Fruit fly (Drosophila melanogaster) Kc167 (cell line): ENCODE measurements around the gene CG15306.

ENCODE experiments used
- Myc ChIP-seq: fragments of >200 bp; optimal IDR thresholded peaks from 2 replicates; lab custom pipeline; 2017; ENCODE audit warnings: missing external identifiers
- Sin3A ChIP-seq: fragments of >200 bp; optimal IDR thresholded peaks from 2 replicates; lab custom pipeline; 2018; ENCODE audit warnings: missing external identifiers
- h ChIP-seq: fragments of >200 bp; optimal IDR thresholded peaks from 3 replicates; lab custom pipeline; 2018; ENCODE audit warnings: missing external identifiers
- insv ChIP-seq: fragments of >200 bp; optimal IDR thresholded peaks from 3 replicates; lab custom pipeline; 2018; ENCODE audit warnings: missing external identifiers
- psq ChIP-seq: fragments of >200 bp; optimal IDR thresholded peaks from 2 replicates; lab custom pipeline; 2017; ENCODE audit warnings: missing external identifiers
- ttk ChIP-seq: sonication (Bioruptor generic); optimal IDR thresholded peaks from 2 replicates; lab custom pipeline; 2017; ENCODE audit warnings: missing external identifiers

Gene CG15306

dm6 chrX:10318962-10319571 is 12.6 kb downstream of the CG15306 start:
- TF ChIP-seq insv (lab: Kevin White, UChicago): no peak
- no peak for TF ChIP-seq Sin3A
- no peak for TF ChIP-seq Myc (lab: Kevin White, UChicago)
- no peak for TF ChIP-seq h (lab: Kevin White, UChicago)
- no peak for TF ChIP-seq psq (lab: Kevin White, UChicago)
- TF ChIP-seq ttk: no peak

DNA sequence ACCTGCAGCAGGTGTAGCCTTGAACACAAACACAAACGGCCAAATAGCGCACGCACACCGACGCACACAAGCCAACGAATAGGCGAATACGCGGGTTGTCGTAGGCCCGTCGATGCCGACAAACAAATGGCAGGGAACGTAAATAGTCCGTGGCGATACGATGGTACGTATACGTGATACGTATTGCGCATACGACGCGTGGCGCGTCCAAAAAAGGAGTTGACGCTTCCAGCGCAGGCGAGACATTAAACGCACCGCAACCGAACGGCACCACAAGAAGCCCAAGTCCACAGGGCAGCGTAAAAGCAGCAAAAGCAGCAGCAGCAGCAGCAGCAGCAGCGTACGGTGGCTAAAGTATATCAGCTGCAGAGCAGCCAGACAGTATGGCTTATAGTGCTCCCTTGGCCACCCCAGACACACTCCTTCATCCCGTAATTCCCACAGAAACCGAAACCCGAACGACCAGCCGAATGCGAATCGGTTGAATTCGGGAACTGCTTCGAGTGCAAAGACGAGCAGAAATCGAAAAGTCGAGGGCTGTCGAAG is 13.1 kb downstream of the CG15306 start:
- TF ChIP-seq ttk (no peak), Myc (lab: Kevin White, UChicago) (no peak), Sin3A (no peak), insv (lab: Kevin White, UChicago) (no peak), psq (lab: Kevin White, UChicago) (no peak), h (lab: Kevin White, UChicago) (no peak)

DNA sequence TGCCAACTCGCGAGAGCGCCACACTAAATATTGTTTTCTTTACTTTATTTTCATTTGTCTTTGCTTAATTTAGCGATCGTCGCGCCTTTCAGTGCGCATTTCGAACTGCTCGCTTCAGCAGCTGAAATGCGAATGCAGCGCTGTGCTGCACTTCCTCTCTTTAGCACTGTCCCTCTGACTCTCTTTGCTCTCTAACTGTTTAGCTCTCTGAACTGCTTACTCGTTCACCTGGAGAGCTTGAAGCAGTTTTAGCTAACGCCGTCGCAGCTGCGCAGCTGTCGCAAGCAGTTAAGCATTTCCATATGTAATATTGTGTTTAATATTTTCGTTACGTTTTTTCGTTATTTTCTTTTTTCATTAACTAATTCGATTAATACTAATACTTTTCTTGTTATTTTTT is 22.6 kb downstream of the CG15306 start:
- TF ChIP-seq insv (lab: Kevin White, UChicago): no peak
- TF ChIP-seq h (lab: Kevin White, UChicago): no peak
- TF ChIP-seq ttk: no peak
- no peak for TF ChIP-seq psq (lab: Kevin White, UChicago)

- TF ChIP-seq h (lab: Kevin White, UChicago) (no peak), Sin3A (no peak), psq (lab: Kevin White, UChicago) (no peak), ttk (no peak), insv (lab: Kevin White, UChicago) (no peak), Myc (lab: Kevin White, UChicago) (no peak)
Measured at dm6 chrX:10307955-10308354, 23.7 kb downstream of the CG15306 start.

DNA sequence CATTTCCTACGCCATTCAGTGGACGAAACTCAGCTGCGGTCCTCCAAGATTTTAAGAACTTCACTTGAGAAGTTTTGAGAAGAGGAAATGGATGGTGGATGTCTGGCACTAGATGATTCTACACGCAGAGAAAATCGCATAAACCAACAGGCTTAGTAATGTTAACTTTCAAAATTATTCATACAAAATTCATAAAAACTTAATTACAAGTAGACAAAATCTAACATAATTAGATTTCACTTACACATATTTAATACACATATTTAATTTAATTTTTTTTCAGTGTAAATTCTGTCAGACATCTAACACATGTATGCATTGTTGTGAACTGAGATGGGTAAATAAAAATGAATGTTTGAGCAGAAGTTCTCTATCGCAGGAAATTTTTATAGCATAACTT is 31.5 kb downstream of the CG15306 start:
- no peak for TF ChIP-seq ttk
- no peak for TF ChIP-seq h (lab: Kevin White, UChicago)

dm6 chrX:10290761-10291041 is 40.9 kb downstream of the CG15306 start:
- TF ChIP-seq h (lab: Kevin White, UChicago) (no peak), Sin3A (no peak)

DNA sequence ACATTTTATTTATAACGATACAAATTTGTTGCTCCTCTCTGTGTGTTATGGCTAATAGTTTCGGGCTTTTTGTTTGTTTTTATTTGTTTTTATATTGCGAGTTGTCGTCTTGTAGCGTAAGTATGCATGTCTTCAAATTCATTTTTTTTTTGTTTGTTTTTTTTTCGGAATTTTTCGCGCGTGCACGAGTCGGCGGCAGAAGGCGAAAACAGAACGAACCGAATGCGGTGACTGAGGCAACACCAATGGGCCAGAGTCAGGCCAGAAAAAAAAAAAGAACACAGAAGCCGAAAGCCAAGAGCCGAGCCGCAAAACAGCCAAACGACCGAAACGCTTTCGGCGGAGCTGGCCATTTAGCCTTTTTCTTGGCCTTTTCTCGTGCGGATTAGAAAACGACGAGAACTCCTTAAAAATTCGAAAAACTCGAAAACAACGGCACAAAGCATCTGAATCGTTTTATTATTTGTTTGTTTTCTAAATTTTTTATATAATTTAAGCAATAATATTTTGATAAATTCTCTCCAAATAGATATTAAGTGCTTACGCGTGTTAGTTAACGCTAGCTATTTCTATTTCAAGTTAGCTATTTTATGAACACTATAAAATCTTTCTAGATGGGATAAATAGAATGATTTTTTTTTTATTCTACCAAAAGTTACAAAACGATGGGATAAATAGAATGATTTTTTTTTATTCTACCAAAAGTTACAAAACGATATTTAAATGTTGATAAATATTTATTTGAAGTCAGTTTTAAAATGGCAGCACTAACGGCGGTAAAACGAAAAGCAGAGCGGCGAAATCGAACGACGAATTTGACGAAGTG is 41.5 kb downstream of the CG15306 start:
- TF ChIP-seq h (lab: Kevin White, UChicago) (no peak), insv (lab: Kevin White, UChicago) (no peak), ttk (no peak), Sin3A (no peak), Myc (lab: Kevin White, UChicago) (no peak), psq (lab: Kevin White, UChicago) (no peak)
